Fruit fly (Drosophila melanogaster) whole organism: ENCODE measurements around the gene CG1703.

Experiments
- CG8478 ChIP-seq: fragments of >200 bp; optimal IDR thresholded peaks from 2 replicates; lab custom pipeline; 2018; ENCODE audit warnings: inconsistent platforms
- Dll ChIP-seq: fragments of >200 bp; optimal IDR thresholded peaks from 2 replicates; lab custom pipeline; 2017
- EcR ChIP-seq, 2 experiments: fragments of >200 bp; optimal IDR thresholded peaks; 2 replicates each; lab custom pipeline; 2017; ENCODE audit warnings: missing biosample characterization in 2 of 2, missing genetic modification characterization in 2 of 2, missing genetic modification reagents in 2 of 2
- pan ChIP-seq: fragments of >200 bp; optimal IDR thresholded peaks from 2 replicates; lab custom pipeline; 2017
- psq ChIP-seq: fragments of >200 bp; optimal IDR thresholded peaks from 2 replicates; lab custom pipeline; 2017
- usp ChIP-seq: fragments of >200 bp; optimal IDR thresholded peaks from 2 replicates; lab custom pipeline; 2017; ENCODE audit warnings: missing biosample characterization, missing genetic modification characterization, mixed read lengths

Gene CG1703

DNA sequence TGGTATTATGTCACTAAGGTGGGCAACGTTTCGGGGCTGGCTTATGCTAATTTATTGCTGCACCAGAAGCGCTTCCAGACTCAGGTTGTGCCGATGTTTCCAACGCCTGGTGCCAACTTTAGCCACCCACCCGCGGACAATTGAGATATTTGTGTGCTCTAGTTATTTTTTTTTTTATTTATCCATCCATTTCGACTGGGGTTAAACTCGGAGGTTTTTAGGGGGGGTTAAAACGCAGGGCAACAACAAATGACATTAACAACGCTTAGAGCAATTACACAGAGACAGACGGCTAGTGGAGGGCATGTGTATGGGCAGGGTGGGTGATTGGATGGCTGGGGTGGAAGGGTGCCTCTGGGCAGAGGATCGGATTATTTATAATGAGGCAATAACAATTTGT lies 20.0 kb downstream of the CG1703 start:
- TF ChIP-seq pan (lab: Kevin White, UChicago) = no peak
- TF ChIP-seq usp (GFP tag; lab: Kevin White, UChicago) = no peak
- no peak for TF ChIP-seq CG8478 (lab: Kevin White, UChicago)
- no peak for TF ChIP-seq Dll (lab: Kevin White, UChicago)
- no peak for TF ChIP-seq EcR (GFP tag; optimal IDR thresholded peaks at IDR 0.05; lab: Kevin White, UChicago)

DNA sequence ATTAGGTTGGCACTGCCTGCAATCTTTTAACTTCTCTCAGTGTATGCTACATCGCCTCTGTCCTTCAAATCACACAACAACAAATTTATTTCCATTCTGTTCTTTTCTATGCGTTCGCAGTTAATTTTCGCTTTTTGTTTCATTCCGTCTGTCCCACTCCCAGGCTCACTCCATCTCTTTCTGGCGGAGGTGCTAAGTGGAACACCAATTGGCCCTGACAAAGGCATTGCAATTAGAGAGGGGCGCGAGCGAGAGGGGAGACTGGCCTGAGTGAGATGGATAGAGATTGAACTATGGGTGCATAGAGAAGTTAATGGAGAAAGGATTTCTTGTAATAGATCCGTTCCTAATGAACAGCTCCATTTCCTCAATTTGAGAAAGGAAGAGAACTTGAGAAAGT lies 28.8 kb downstream of the CG1703 start:
- TF ChIP-seq psq (no peak), CG8478 (lab: Kevin White, UChicago) (no peak), EcR (GFP tag; optimal IDR thresholded peaks at IDR 0.05; lab: Kevin White, UChicago) (no peak)

DNA sequence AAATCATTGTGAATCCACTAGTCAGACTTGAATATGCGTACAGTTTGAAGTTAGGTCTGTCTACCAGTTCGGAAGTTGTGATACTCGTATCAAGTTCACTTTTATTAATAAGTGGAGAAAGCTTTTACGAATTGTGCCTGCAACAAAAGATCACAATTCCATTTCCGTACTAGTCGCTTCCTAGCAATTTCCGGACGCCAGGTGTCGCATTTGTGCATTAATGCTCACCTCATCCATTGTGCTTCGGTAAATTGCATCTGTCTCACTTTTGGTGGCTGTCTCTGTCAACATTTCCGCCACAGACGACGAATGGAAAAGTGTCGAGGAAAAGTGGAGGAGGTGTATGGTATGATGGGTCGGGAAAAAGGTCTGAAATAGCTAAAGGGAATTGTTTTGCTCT lies 31.5 kb downstream of the CG1703 start:
- TF ChIP-seq usp (GFP tag; lab: Kevin White, UChicago) (no peak), CG8478 (lab: Kevin White, UChicago) (no peak), psq (no peak), Dll (lab: Kevin White, UChicago) (no peak), EcR (GFP tag; optimal IDR thresholded peaks at IDR 0.05; lab: Kevin White, UChicago) (no peak), pan (lab: Kevin White, UChicago) (no peak)

DNA sequence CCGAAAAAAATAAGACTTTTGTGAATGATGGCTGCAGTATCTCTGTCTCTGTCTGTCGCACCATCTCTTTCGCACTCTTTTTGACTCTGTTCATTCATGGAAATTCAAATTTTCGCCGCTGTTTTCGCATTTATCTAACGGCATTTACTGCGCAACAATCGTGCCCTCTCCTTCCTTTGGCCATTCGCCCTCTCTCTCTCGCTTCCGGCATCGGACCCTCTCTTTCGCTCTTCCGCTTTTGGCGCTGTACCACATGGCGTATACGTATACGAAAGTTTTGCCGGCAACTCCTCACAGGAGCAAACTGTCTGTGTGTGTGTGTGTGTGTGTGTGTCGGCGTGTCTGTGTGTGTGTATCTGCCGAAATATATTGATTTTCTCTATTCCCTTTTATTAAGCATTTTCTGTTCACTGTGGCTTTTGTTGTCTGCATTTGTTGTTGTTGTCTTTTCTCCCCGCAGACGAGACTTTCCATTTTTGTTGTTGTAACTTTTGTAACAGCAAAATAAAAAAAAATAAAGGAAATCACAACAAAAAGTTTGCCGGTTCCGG lies 32.9 kb downstream of the CG1703 start:
- TF ChIP-seq Dll (lab: Kevin White, UChicago) = no peak
- TF ChIP-seq usp (GFP tag; lab: Kevin White, UChicago) = no peak
- no peak for TF ChIP-seq CG8478 (lab: Kevin White, UChicago)
- no peak for TF ChIP-seq EcR (GFP tag; optimal IDR thresholded peaks at IDR 0.05; lab: Kevin White, UChicago)
- TF ChIP-seq pan (lab: Kevin White, UChicago) = no peak
- TF ChIP-seq psq = no peak

DNA sequence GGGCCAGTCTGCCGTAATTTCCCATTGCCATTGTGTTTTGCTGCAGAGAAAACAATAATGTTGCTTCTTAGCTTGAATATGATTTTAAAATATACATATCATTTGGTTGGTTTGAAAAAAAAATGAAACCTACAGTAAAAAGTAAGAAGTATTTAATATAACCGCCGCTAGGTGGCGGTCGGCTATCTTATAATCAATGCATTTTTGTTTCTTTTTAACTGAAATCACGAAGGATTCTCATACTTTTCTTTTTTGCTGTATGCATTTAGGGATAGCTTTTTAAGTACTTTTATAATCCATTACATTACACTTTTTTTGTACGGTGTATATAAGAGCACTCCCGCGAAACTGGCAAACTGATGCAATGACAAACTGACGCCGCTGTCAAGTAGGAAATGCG lies 39.7 kb downstream of the CG1703 start:
- TF ChIP-seq CG8478 (lab: Kevin White, UChicago) (no peak), usp (GFP tag; lab: Kevin White, UChicago) (no peak), EcR (GFP tag; optimal IDR thresholded peaks at IDR 0.05; lab: Kevin White, UChicago) (no peak), psq (no peak), Dll (lab: Kevin White, UChicago) (no peak), pan (lab: Kevin White, UChicago) (no peak)

DNA sequence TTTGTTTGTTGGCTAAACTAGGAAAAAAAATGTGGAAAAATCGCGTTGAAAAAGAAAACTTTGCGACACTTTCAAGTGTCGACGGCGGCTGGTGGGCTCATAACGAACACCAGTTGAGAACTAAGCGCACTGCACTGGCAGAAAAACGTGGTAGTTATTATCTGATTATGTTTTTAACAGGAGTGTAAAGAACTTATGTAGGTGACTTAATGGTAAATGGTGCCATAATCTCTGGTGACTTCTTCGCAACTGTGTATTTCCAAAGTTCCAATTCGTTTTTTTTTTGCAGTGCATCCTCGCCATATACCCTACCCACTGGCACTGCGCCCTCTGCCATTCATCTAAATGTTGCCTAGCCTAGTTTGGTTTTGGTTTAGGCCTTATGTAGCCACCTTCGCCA lies 41.3 kb downstream of the CG1703 start:
- TF ChIP-seq psq = no peak
- TF ChIP-seq Dll (lab: Kevin White, UChicago) = no peak
- TF ChIP-seq pan (lab: Kevin White, UChicago) = no peak
- no peak for TF ChIP-seq usp (GFP tag; lab: Kevin White, UChicago)
- no peak for TF ChIP-seq CG8478 (lab: Kevin White, UChicago)
- TF ChIP-seq EcR (GFP tag; optimal IDR thresholded peaks at IDR 0.05; lab: Kevin White, UChicago) = no peak

DNA sequence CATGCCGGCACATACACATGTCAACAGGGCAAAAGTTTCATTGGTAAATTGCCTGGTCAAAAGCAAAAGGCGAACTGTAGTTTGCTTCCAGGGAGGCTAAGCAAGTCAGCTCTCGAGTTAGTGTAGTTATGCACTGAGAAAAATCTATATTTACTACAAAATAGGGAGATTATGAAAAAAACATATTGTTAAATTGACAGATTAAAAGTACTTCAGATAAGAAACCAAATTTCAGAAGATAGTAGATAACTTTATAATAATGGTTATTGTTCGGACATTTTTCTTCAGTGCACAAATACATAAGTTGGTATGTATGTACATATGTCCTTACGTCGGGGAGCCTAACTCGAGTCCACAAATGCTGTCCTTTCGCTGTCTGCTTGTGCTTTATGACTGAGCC lies 45.4 kb downstream of the CG1703 start:
- no peak for TF ChIP-seq Dll (lab: Kevin White, UChicago)
- TF ChIP-seq psq = no peak
- no peak for TF ChIP-seq EcR (GFP tag; optimal IDR thresholded peaks at IDR 0.05; lab: Kevin White, UChicago)
- no peak for TF ChIP-seq usp (GFP tag; lab: Kevin White, UChicago)
- no peak for TF ChIP-seq pan (lab: Kevin White, UChicago)
- TF ChIP-seq CG8478 (lab: Kevin White, UChicago) = no peak

DNA sequence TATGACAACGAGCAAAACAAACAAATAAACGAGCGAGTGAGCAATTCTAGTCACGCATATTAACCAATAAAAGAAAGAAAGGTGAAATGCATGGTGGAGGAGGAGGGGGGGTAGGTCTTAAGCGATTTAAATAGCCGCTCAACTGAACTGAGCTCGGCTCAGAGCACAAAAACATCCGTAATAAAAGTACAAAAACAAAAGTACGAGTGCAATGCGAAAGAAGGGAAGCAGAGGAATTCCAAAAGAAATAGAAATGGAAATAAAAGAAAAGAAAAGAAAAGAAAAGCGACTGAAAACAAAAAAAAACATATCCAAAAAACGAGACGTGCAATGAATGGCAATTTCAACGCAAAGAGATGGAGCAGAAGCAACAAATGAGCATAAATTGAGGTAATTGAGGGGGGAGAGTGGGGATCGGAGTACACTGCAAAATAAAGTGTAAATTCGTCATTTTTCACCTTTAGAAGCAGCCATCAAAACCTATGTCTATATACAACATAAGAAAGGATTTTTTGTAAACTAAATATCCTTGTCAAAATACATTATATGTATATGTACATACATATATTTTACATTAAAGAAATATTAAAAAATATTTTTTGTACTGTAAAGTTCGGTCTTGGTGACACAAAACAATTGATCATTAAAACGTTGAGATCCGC lies 46.6 kb downstream of the CG1703 start:
- TF ChIP-seq Dll (lab: Kevin White, UChicago) (no peak), pan (lab: Kevin White, UChicago) (no peak), EcR (GFP tag; optimal IDR thresholded peaks at IDR 0.05; lab: Kevin White, UChicago) (no peak), psq (no peak), usp (GFP tag; lab: Kevin White, UChicago) (no peak), CG8478 (lab: Kevin White, UChicago) (no peak)

DNA sequence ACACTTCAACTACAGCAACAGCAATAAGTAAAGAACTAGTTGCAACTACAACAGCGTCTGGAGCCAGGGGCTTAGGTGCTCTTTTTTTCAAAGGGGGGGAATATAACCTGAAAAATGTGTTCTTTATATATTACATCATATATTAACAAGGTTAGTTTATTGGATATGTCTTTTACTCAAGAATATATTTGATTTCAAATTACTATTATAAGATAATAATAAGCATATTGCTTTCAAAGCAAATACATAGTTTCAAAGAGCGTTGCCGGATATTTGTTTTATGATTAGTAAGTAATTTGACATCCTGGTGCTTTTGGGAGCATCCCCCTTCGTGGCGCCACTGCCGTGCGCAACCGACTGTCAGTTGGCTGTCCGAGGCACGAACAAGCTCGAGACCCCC lies 47.4 kb downstream of the CG1703 start:
- TF ChIP-seq CG8478 (lab: Kevin White, UChicago) (no peak), psq (no peak), usp (GFP tag; lab: Kevin White, UChicago) (no peak), Dll (lab: Kevin White, UChicago) (no peak)

DNA sequence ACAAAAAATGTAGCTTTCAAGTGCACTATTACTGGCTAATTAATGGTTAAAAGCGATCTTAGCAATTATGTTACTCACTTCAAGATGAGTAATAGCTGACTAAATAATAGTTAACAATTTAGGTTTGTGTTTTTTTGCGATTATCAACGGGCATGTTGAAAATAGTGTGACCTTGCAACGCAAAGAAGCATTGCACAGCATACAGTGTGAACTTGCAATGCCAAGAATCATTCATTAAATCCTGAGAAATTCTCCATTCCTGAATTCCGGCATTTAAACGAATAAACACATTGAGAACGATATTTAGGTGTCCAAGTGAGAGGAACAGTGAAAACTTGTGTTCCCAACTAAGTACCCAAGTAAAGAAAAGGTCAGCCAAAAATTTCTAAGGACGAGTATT lies 47.9 kb downstream of the CG1703 start:
- TF ChIP-seq usp (GFP tag; lab: Kevin White, UChicago) = no peak
- no peak for TF ChIP-seq EcR (GFP tag; optimal IDR thresholded peaks at IDR 0.05; lab: Kevin White, UChicago)
- no peak for TF ChIP-seq pan (lab: Kevin White, UChicago)
- no peak for TF ChIP-seq psq
- TF ChIP-seq CG8478 (lab: Kevin White, UChicago) = no peak
- no peak for TF ChIP-seq Dll (lab: Kevin White, UChicago)

DNA sequence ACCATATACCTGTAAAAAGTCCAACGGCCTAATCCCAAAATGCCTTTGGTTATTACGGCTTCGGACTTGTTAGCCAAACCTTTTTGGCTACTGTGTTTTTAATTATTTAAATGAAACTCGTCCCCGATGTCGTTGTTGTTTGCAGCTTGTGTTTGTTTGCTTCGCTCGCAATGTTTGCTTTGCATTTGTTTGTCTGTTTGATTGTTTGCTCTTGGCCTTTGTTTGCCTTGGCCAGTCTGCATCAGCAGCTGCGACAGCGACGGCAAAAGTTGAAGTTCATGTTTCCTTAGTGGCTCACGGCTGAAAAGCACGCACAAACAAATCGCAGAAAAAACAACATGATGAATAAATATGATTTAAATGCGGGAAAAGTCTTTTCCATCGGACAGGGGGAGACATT lies 48.7 kb downstream of the CG1703 start:
- TF ChIP-seq pan (lab: Kevin White, UChicago) = no peak
- TF ChIP-seq Dll (lab: Kevin White, UChicago) = no peak

DNA sequence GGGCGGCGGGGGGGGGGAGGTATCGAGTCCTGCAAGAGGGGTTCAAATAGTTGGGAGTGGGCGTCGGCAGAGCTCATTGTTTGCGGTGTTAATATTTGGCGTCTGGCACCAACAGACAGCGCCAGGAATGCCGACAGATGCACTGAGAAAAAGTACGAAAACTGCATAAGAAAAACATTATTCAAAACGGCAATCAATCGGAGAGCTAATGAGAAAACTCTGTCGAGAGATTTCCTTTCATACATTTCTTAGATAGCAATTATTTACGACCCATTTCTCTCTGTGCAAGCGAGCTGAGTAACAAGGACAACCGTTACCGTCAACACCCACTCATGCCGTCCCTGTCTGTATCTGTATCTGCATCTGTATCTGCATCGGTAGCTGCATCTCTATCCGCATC lies 52.3 kb downstream of the CG1703 start:
- TF ChIP-seq CG8478 (lab: Kevin White, UChicago) (no peak), Dll (lab: Kevin White, UChicago) (no peak), EcR (GFP tag; optimal IDR thresholded peaks at IDR 0.05; lab: Kevin White, UChicago) (no peak), pan (lab: Kevin White, UChicago) (no peak), psq (no peak), usp (GFP tag; lab: Kevin White, UChicago) (no peak)
